Worm (Caenorhabditis elegans) whole organism, late embryonic: Measurements from ENCODE around the gene his-64.

Source experiments
- C08G9.2 ChIP-seq: sonication (generic microtip); optimal IDR thresholded peaks from 2 replicates; lab custom pipeline; 2016; ENCODE audit warnings: mild to moderate bottlenecking, missing genetic modification characterization, moderate library complexity, missing compliant biosample characterization
- C38D4.7 ChIP-seq: fragments of 200-800 bp; sonication (Bioruptor generic); optimal IDR thresholded peaks from 2 replicates; lab custom pipeline; 2018; ENCODE audit warnings: mild to moderate bottlenecking, missing genetic modification characterization, moderate library complexity, missing compliant biosample characterization
- K02D7.2 ChIP-seq: sonication (generic microtip); optimal IDR thresholded peaks from 2 replicates; lab custom pipeline; 2017; ENCODE audit warnings: mild to moderate bottlenecking, missing genetic modification characterization, missing compliant biosample characterization
- K09A11.1 ChIP-seq: sonication (generic microtip); optimal IDR thresholded peaks from 2 replicates; lab custom pipeline; 2017; ENCODE audit warnings: antibody characterized with exemption, mild to moderate bottlenecking, missing genetic modification characterization, missing compliant biosample characterization; ENCODE audit not compliant: insufficient read depth
- T23F11.4 ChIP-seq: fragments of 200-800 bp; sonication (Bioruptor generic); optimal IDR thresholded peaks from 2 replicates; lab custom pipeline; 2018; ENCODE audit warnings: mild to moderate bottlenecking, missing genetic modification characterization, missing compliant biosample characterization
- Y22D7AL.16 ChIP-seq: sonication (generic microtip); optimal IDR thresholded peaks from 2 replicates; lab custom pipeline; 2016; ENCODE audit warnings: missing genetic modification characterization, missing compliant biosample characterization
- ahr-1 ChIP-seq: sonication (generic microtip); optimal IDR thresholded peaks from 2 replicates; lab custom pipeline; 2016; ENCODE audit warnings: missing genetic modification characterization, missing compliant biosample characterization
- ceh-14 ChIP-seq: sonication (generic microtip); optimal IDR thresholded peaks from 2 replicates; lab custom pipeline; 2016; ENCODE audit warnings: missing genotype, missing genetic modification characterization, missing compliant biosample characterization
- ceh-19 ChIP-seq: fragments of 200-800 bp; sonication (Bioruptor generic); optimal IDR thresholded peaks from 2 replicates; lab custom pipeline; 2018; ENCODE audit warnings: mild to moderate bottlenecking, missing genetic modification characterization, missing compliant biosample characterization
- ceh-30 ChIP-seq: fragments of 150-350 bp; optimal IDR thresholded peaks from 2 replicates; lab custom pipeline; 2014; ENCODE audit warnings: missing biosample characterization, missing genetic modification characterization
- ceh-45 ChIP-seq: fragments of 200-800 bp; sonication (Bioruptor generic); IDR thresholded peaks from 2 replicates; pipeline ENCODE4 v1.3.6; 2022; ENCODE audit warnings: missing genetic modification reagents, missing genetic modification characterization, missing compliant biosample characterization
- ceh-48 ChIP-seq: sonication (generic microtip); optimal IDR thresholded peaks from 2 replicates; lab custom pipeline; 2016; ENCODE audit warnings: missing genetic modification characterization, inconsistent platforms, missing compliant biosample characterization
- dmd-4 ChIP-seq: sonication (generic microtip); optimal IDR thresholded peaks from 2 replicates; lab custom pipeline; 2016; ENCODE audit warnings: borderline replicate concordance, missing genetic modification characterization, missing compliant biosample characterization
- dve-1 ChIP-seq: sonication (generic microtip); optimal IDR thresholded peaks from 2 replicates; lab custom pipeline; 2017; ENCODE audit warnings: antibody characterized with exemption, mild to moderate bottlenecking, missing genetic modification characterization, missing compliant biosample characterization
- elt-4 ChIP-seq: sonication (generic microtip); optimal IDR thresholded peaks from 2 replicates; lab custom pipeline; 2016; ENCODE audit warnings: missing genetic modification characterization, missing compliant biosample characterization
- eyg-1 ChIP-seq: sonication (generic microtip); optimal IDR thresholded peaks from 2 replicates; lab custom pipeline; 2016; ENCODE audit warnings: missing genotype, missing genetic modification characterization, missing compliant biosample characterization
- fkh-10 ChIP-seq: fragments of 150-350 bp; optimal IDR thresholded peaks from 2 replicates; lab custom pipeline; 2014; ENCODE audit warnings: missing biosample characterization, missing genetic modification reagents, missing genetic modification characterization
- hlh-13 ChIP-seq: fragments of 200-800 bp; sonication (Bioruptor generic); optimal IDR thresholded peaks from 2 replicates; lab custom pipeline; 2018; ENCODE audit warnings: mild to moderate bottlenecking, missing genetic modification characterization, missing compliant biosample characterization
- hlh-15 ChIP-seq: sonication (generic microtip); optimal IDR thresholded peaks from 2 replicates; lab custom pipeline; 2016; ENCODE audit warnings: missing genetic modification characterization, missing compliant biosample characterization
- hlh-30 ChIP-seq: sonication (generic microtip); optimal IDR thresholded peaks from 2 replicates; lab custom pipeline; 2017; ENCODE audit warnings: antibody characterized with exemption, missing genetic modification characterization, missing compliant biosample characterization; ENCODE audit not compliant: insufficient read depth
- hlh-6 ChIP-seq: sonication (generic microtip); optimal IDR thresholded peaks from 2 replicates; lab custom pipeline; 2016; ENCODE audit warnings: missing genotype, missing genetic modification characterization, missing compliant biosample characterization
- hlh-8 ChIP-seq: sonication (generic microtip); optimal IDR thresholded peaks from 2 replicates; lab custom pipeline; 2016; ENCODE audit warnings: missing genotype, missing genetic modification characterization, missing compliant biosample characterization
- madf-2 ChIP-seq: sonication (generic microtip); optimal IDR thresholded peaks from 2 replicates; lab custom pipeline; 2017; ENCODE audit warnings: missing genetic modification characterization, missing compliant biosample characterization
- nfya-1 ChIP-seq: sonication (generic microtip); optimal IDR thresholded peaks from 2 replicates; lab custom pipeline; 2017; ENCODE audit warnings: missing genetic modification characterization, mild to moderate bottlenecking, missing compliant biosample characterization, antibody characterized with exemption, moderate library complexity
- nhr-11 ChIP-seq: fragments of 150-350 bp; optimal IDR thresholded peaks from 2 replicates; lab custom pipeline; 2014; ENCODE audit warnings: missing biosample characterization, missing genetic modification characterization
- npax-4 ChIP-seq: sonication (generic microtip); optimal IDR thresholded peaks from 2 replicates; lab custom pipeline; 2016; ENCODE audit warnings: missing genetic modification characterization, missing compliant biosample characterization
- odd-2 ChIP-seq: sonication (generic microtip); optimal IDR thresholded peaks from 2 replicates; lab custom pipeline; 2017; ENCODE audit warnings: antibody characterized with exemption, mild to moderate bottlenecking, missing genetic modification characterization, missing compliant biosample characterization
- pat-9 ChIP-seq: fragments of 200-800 bp; sonication (Bioruptor generic); optimal IDR thresholded peaks from 2 replicates; lab custom pipeline; 2018; ENCODE audit warnings: mild to moderate bottlenecking, missing genetic modification characterization, moderate library complexity, missing compliant biosample characterization
- pax-1 ChIP-seq: fragments of 150-350 bp; optimal IDR thresholded peaks from 2 replicates; lab custom pipeline; 2014; ENCODE audit warnings: missing biosample characterization, missing genetic modification characterization
- pha-2 ChIP-seq: sonication (generic microtip); optimal IDR thresholded peaks from 2 replicates; lab custom pipeline; 2017; ENCODE audit warnings: mild to moderate bottlenecking, missing genetic modification characterization, missing compliant biosample characterization
- pha-4 ChIP-seq: fragments of 150-350 bp; optimal IDR thresholded peaks from 2 replicates; lab custom pipeline; 2018; ENCODE audit warnings: missing biosample characterization, missing genetic modification reagents, missing genetic modification characterization
- ref-2 ChIP-seq: sonication (generic microtip); optimal IDR thresholded peaks from 2 replicates; lab custom pipeline; 2016; ENCODE audit warnings: missing genetic modification characterization, missing compliant biosample characterization
- sox-2 ChIP-seq: fragments of 200-800 bp; sonication (Bioruptor generic); IDR thresholded peaks from 2 replicates; pipeline ENCODE4 v1.3.6; 2022; ENCODE audit warnings: missing genetic modification reagents, missing genetic modification characterization, missing compliant biosample characterization
- sox-4 ChIP-seq: sonication (generic microtip); optimal IDR thresholded peaks from 2 replicates; lab custom pipeline; 2017; ENCODE audit warnings: mild to moderate bottlenecking, missing genetic modification characterization, inconsistent platforms, missing compliant biosample characterization
- syd-9 ChIP-seq: sonication (generic microtip); optimal IDR thresholded peaks from 2 replicates; lab custom pipeline; 2016; ENCODE audit warnings: mild to moderate bottlenecking, missing genetic modification characterization, moderate library complexity, missing compliant biosample characterization
- tbx-2 ChIP-seq: sonication (generic microtip); optimal IDR thresholded peaks from 2 replicates; lab custom pipeline; 2016; ENCODE audit warnings: missing genetic modification characterization, missing compliant biosample characterization
- tbx-7 ChIP-seq: sonication (generic microtip); optimal IDR thresholded peaks from 2 replicates; lab custom pipeline; 2016; ENCODE audit warnings: missing genotype, missing genetic modification characterization, missing compliant biosample characterization
- ttx-3 ChIP-seq: sonication (generic microtip); optimal IDR thresholded peaks from 2 replicates; lab custom pipeline; 2016; ENCODE audit warnings: missing genetic modification reagents, missing genetic modification characterization, missing compliant biosample characterization

his-64 gene

DNA sequence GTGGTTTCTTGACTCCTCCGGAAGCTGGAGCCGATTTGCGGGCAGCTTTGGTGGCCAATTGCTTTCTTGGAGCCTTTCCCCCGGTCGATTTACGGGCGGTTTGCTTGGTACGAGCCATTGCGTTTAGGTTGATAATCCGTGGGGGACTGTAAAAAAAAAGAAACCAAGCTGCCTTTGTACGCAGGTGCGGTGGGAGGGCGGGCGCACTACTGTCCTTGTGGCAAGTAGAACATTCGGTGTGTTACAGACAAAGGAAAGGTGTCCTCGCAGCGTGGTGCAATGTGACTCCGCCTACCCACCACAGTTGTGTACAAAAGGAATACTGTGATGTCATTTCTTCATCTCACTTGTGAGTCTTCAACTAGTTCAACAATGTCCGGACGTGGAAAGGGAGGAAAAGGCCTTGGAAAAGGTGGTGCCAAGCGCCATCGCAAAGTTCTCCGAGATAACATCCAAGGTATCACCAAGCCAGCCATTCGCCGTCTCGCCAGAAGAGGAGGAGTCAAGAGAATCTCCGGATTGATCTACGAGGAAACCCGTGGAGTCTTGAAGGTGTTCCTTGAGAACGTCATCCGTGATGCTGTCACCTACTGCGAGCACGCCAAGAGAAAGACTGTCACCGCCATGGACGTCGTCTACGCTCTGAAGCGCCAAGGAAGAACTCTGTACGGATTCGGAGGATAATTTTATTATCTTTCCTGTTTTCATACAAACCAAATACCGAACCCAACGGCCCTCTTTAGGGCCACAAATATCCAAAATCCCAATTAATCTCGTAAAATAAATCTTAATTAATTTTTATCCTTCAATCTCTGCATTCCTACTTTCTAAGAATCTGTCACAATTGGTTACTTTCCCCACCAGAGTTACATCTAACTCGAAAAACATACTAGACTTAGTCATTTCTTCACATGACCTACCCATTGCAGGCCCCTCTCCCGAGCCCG lies at the start of gene his-64, which contains the start of gene his-63:
Gene his-64, plus strand, starts transcription at position 373 of the 947 bp plus-strand sequence.
Gene his-63, minus strand, starts transcription at position 118 of the 947 bp plus-strand sequence.
- peak; percentile 36 for TF ChIP-seq sox-2
- TF ChIP-seq ref-2 (tag; lab: Kevin White, UChicago) = peak; percentile 3
- TF ChIP-seq, all 69 proteins: peak for 2; not testable (repeated sequence) for 67

DNA sequence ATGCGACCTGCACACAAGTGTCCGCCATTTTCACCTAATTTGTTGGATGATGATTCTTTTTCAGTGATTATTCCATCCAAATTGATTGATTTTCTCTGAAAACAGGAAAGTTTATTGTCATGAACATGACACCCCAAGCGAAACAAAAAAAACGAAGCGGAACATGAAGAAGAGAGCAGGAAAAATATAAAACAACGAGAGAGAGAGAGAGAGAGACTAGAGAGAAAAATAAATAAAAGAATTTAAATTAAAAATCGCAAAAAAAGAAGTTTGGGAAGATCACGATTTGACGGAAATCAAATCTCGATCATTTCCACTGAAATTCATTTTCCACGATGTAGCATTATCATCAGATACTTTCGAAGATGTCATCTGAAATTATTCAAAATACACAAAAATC lies 47.1 kb upstream of the his-64 start, which contains the start of gene klp-12:
Gene klp-12, minus strand, starts transcription at position 101 of the 400 bp plus-strand sequence.
- TF ChIP-seq ceh-48 (no peak), C08G9.2 (tag; lab: Kevin White, UChicago) (no peak), ttx-3 (tag; lab: Kevin White, UChicago) (no peak), nhr-11 (tag; lab: Kevin White, UChicago) (no peak), hlh-6 (tag; lab: Kevin White, UChicago) (no peak), sox-4 (no peak), ahr-1 (tag; lab: Kevin White, UChicago) (no peak), odd-2 (tag; lab: Kevin White, UChicago) (no peak), ceh-45 (no peak), syd-9 (no peak), pha-4 (tag; lab: Kevin White, UChicago) (no peak), K02D7.2 (tag; lab: Kevin White, UChicago) (no peak), tbx-7 (tag; lab: Kevin White, UChicago) (no peak), hlh-13 (GFP tag; lab: Kevin White, UChicago) (no peak), dmd-4 (tag; lab: Kevin White, UChicago) (no peak), ceh-19 (GFP tag; lab: Kevin White, UChicago) (no peak), dve-1 (tag; lab: Kevin White, UChicago) (no peak), pax-1 (tag; lab: Kevin White, UChicago) (no peak), elt-4 (no peak)

DNA sequence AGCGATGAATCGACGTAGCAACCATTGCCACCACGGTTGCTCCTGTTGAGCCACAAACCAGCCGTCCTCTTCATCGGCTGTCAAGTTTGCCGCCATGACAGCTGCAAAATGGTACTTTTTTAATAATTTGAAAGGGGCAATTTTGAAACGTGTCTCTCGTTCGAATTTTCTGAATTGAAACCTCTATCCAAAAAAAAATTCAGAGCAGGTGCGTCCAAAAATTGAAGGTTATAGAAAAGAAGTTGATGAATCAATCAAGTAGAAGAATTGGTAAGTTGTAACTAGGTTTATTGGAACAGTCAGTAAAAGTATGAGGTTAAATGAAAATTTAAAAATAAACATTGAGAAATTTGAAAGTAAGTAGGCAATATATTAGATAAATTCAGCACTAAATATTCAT lies 45.5 kb upstream of the his-64 start, which contains the start of gene T01G1.4:
Gene T01G1.4, minus strand, starts transcription at position 101 of the 400 bp plus-strand sequence.
- no peak for TF ChIP-seq ceh-30 (tag; lab: Kevin White, UChicago)
- TF ChIP-seq hlh-8 (tag; lab: Kevin White, UChicago) = no peak
- TF ChIP-seq nfya-1 = no peak
- TF ChIP-seq Y22D7AL.16 (tag; lab: Kevin White, UChicago) = no peak
- no peak for TF ChIP-seq hlh-30 (tag; lab: Kevin White, UChicago)
- TF ChIP-seq madf-2 = no peak
- TF ChIP-seq pat-9 (tag; lab: Kevin White, UChicago) = no peak
- TF ChIP-seq K09A11.1 (tag; lab: Kevin White, UChicago) = no peak
- TF ChIP-seq dmd-4 (tag; lab: Kevin White, UChicago) = no peak
- no peak for TF ChIP-seq C38D4.7 (GFP tag; lab: Kevin White, UChicago)
- TF ChIP-seq tbx-2 (tag; lab: Kevin White, UChicago) = no peak
- TF ChIP-seq ceh-14 (tag; lab: Kevin White, UChicago) = no peak
- no peak for TF ChIP-seq fkh-10 (GFP tag; lab: Kevin White, UChicago)
- TF ChIP-seq npax-4 (tag; lab: Kevin White, UChicago) = no peak
- no peak for TF ChIP-seq eyg-1 (tag; lab: Kevin White, UChicago)
- TF ChIP-seq hlh-15 = no peak
- TF ChIP-seq pha-2 = no peak
- TF ChIP-seq T23F11.4 (GFP tag; lab: Kevin White, UChicago) = no peak
- TF ChIP-seq pha-4 (tag; lab: Kevin White, UChicago) = no peak
